Worm (Caenorhabditis elegans) whole organism, late embryonic: ENCODE data around the gene col-40.

Experiments used
- K02D7.2 ChIP-seq: sonication (generic microtip); optimal IDR thresholded peaks from 2 replicates; lab custom pipeline; 2017; ENCODE audit warnings: mild to moderate bottlenecking, missing genetic modification characterization, missing compliant biosample characterization
- ceh-18 ChIP-seq: sonication (generic microtip); optimal IDR thresholded peaks from 2 replicates; lab custom pipeline; 2016; ENCODE audit warnings: missing genetic modification characterization, missing compliant biosample characterization
- ceh-6 ChIP-seq: fragments of 200-800 bp; sonication (Bioruptor generic); optimal IDR thresholded peaks from 2 replicates; lab custom pipeline; 2018; ENCODE audit warnings: mild to moderate bottlenecking, missing genetic modification characterization, missing compliant biosample characterization
- fkh-10 ChIP-seq: fragments of 150-350 bp; optimal IDR thresholded peaks from 2 replicates; lab custom pipeline; 2014; ENCODE audit warnings: missing biosample characterization, missing genetic modification reagents, missing genetic modification characterization
- npax-4 ChIP-seq: sonication (generic microtip); optimal IDR thresholded peaks from 2 replicates; lab custom pipeline; 2016; ENCODE audit warnings: missing genetic modification characterization, missing compliant biosample characterization

- no peak for TF ChIP-seq fkh-10 (GFP tag; lab: Kevin White, UChicago)
- TF ChIP-seq npax-4 (tag; lab: Kevin White, UChicago): no peak
- TF ChIP-seq ceh-6 (GFP tag; lab: Kevin White, UChicago): no peak
- no peak for TF ChIP-seq K02D7.2 (tag; lab: Kevin White, UChicago)
- no peak for TF ChIP-seq ceh-18
Measured at ce11 chrII:1143173-1143738, 36.5 kb upstream of the col-40 start.
